Worm (Caenorhabditis elegans): ENCODE results near the gene cyp-13A12.

DNA sequence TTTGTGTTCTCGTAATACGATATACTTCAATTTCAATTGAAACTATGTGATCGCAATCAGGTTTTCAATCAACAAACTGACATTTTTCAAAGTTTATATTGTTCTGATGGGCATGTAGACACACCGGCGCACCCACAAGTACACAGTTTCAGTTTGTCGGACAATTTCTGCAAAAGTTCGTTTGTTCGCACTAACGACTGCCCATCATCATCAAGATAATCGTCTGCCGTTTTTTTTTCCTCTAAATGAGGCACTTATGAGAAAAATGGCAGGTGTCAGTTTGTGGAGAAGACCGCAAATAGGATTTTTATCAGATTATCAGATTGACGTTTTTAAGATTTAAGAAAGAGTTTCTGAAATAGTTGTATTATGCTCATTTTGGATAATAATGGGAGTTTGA, 42.5 kb downstream of the cyp-13A12 start:
- TF ChIP-seq pha-4 (tag; optimal IDR thresholded peaks at IDR 0.05) (no peak), tlf-1 (GFP tag; optimal IDR thresholded peaks at IDR 0.05) (no peak), him-1 (tag; optimal IDR thresholded peaks at IDR 0.05) (no peak), lin-54 (GFP tag; optimal IDR thresholded peaks at IDR 0.05) (peak; percentile 31), nfyb-1 (GFP tag; IDR thresholded peaks at IDR 0.05) (no peak), unc-62 (GFP tag; optimal IDR thresholded peaks at IDR 0.05) (no peak), attf-3 (GFP tag; conservative IDR thresholded peaks at IDR 0.05) (no peak), somi-1 (GFP tag; optimal IDR thresholded peaks at IDR 0.05) (no peak), ets-4 (GFP tag; optimal IDR thresholded peaks at IDR 0.05) (no peak), madf-6 (GFP tag; IDR thresholded peaks at IDR 0.05) (no peak), lsl-1 (GFP tag; optimal IDR thresholded peaks at IDR 0.05) (no peak), chd-7 (tag; optimal IDR thresholded peaks at IDR 0.05) (peak; percentile 9), attf-5 (GFP tag; optimal IDR thresholded peaks at IDR 0.05) (no peak)
